Worm (Caenorhabditis elegans) whole organism, L4/young adult: ENCODE measurements around the gene let-805.

Source experiments
- W03F9.2 ChIP-seq: fragments of 150-350 bp; optimal IDR thresholded peaks from 2 replicates; lab custom pipeline; 2014; ENCODE audit warnings: missing biosample characterization, missing genetic modification characterization
- dao-5 ChIP-seq: sonication (generic microtip); optimal IDR thresholded peaks from 2 replicates; lab custom pipeline; 2016; ENCODE audit warnings: missing genotype, missing genetic modification characterization, moderate library complexity, missing compliant biosample characterization
- him-1 ChIP-seq: sonication (generic microtip); optimal IDR thresholded peaks from 2 replicates; lab custom pipeline; 2016; ENCODE audit warnings: missing genotype, missing genetic modification reagents, missing genetic modification characterization, missing compliant biosample characterization

Gene let-805

DNA sequence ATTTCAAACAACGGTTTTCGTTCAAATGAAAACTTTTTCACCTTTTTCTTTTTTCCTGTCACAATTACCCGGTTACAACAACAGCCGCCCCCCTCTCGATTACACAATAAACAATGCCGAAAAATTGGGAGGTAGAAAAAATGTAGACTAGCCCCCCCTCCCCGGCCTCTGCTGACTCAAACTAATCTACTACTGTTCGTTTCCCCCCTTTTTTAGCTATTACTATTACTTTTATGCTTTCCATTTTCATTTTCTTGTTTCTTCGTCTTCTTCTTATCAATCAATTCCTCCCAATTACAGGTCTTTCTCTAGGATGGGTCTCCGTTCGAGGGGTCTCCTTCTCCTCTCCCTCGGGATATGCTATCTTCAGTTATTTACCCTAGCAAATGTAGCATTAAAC lies at the start of gene let-805:
Gene let-805, plus strand, starts transcription at position 301 of the 400 bp plus-strand sequence.
- TF ChIP-seq W03F9.2 (tag; lab: Kevin White, UChicago), result no peak
- TF ChIP-seq him-1 (tag; lab: Kevin White, UChicago), result no peak
- no peak for TF ChIP-seq dao-5 (tag; lab: Kevin White, UChicago)

DNA sequence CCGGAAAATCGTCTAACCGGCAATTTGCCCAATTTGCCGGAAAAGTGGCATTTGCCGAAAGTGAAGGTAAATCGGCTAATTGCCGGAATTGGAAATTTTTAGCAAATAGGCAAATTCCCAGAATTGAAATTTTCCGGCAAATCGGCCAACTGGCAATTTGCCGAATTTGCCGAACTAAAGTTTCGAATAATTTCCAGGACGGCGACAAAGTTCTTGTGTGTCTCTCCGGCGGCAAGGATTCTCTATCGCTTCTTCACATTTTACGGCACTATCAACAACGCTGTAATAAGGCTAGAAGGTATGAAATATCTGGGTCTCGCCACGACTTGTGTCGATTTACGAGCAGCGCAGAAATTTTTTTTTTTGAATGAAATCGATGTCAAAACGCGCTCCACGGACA lies 41.7 kb upstream of the let-805 start:
- TF ChIP-seq him-1 (tag; lab: Kevin White, UChicago) (no peak), dao-5 (tag; lab: Kevin White, UChicago) (no peak), W03F9.2 (tag; lab: Kevin White, UChicago) (no peak)

DNA sequence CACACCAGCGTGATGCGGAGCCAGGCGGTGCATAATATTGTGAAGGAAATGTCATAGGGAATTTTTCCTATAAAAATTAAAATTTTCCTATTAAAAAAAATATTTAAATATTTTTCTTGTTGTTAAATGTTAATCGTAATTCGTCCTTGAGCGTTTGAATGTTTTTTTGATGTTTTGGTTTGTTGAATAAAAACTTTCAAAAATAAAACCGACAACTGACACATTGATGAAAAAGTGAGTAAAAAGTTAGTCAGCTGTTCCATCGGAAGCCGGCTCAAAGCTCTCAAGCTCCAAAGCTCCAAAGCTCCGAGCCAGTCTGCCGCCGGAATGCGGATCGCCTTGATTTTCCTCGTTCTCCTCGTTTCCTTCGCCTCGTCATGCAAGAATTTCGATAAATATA lies 39.2 kb upstream of the let-805 start, which contains the start of gene Y71H2B.4:
Gene Y71H2B.4, plus strand, starts transcription at position 301 of the 400 bp plus-strand sequence.
- no peak for TF ChIP-seq dao-5 (tag; lab: Kevin White, UChicago)
- no peak for TF ChIP-seq him-1 (tag; lab: Kevin White, UChicago)
- TF ChIP-seq W03F9.2 (tag; lab: Kevin White, UChicago), result no peak

DNA sequence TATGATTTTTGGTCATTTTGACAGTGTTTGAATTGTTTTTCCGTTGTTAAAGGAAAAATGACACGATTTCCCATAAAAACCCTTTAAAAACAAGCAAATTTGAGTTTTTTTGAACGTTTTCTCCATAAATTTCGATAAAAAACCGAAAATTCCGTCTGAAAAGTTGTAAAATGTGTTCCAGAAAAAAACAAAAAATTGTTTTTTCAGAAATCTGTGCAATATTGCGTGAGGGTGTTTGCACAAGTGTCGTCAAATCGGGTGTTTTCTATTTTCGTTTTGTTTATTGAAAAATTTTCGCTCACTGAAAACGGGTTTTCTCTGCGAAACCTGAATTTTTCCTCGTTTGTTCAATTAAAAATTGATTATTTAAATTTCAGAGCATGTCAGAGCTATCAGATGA lies 38.3 kb upstream of the let-805 start, which contains the start of gene ppfr-4:
Gene ppfr-4, plus strand, starts transcription at position 378 of the 400 bp plus-strand sequence.
- TF ChIP-seq him-1 (tag; lab: Kevin White, UChicago) (no peak), dao-5 (tag; lab: Kevin White, UChicago) (no peak), W03F9.2 (tag; lab: Kevin White, UChicago) (no peak)

DNA sequence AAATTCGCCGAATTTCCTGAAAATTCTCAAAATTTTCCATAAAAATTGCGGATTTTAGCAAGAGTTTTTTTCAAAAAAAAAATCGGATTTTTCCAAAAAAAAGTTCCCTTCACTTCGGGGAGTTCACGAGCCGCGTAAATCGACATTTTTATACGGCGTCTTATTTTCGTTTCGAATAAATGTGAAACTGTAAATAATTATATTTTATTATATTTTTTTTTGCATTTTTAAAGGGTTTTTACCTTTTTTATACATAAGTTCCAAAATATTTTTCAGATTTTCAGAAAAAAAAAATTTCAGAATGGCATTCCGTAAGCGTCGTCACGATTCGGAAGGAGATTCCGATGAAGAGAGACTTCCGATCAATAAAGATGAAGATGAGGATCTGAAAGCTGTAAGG lies 35.0 kb upstream of the let-805 start, which contains the start of gene Y71H2B.2:
Gene Y71H2B.2, plus strand, starts transcription at position 301 of the 400 bp plus-strand sequence.
- TF ChIP-seq him-1 (tag; lab: Kevin White, UChicago) (no peak), W03F9.2 (tag; lab: Kevin White, UChicago) (no peak), dao-5 (tag; lab: Kevin White, UChicago) (no peak)

DNA sequence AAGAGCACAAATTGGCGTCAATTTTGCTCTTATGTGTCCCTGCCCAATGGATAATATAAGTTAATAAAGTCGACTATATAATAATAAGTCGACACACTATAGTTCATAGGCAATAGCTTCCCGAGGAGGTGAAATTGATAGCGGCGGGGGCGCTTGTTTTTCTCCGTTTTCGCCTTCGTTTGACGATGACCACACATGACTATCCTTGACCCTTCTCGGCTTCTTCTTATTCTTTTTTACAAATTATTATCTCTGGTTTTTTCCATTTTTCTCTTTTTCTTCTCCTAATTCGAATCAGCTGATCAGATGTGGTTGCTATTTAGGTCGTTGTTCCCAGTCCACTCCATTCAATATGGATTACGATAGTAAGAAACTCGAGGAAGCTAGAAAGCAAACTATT lies 29.2 kb upstream of the let-805 start, which contains the start of gene acbp-8:
Gene acbp-8, plus strand, starts transcription at position 324 of the 400 bp plus-strand sequence.
- no peak for TF ChIP-seq him-1 (tag; lab: Kevin White, UChicago)
- TF ChIP-seq dao-5 (tag; lab: Kevin White, UChicago), result no peak
- TF ChIP-seq W03F9.2 (tag; lab: Kevin White, UChicago), result no peak

DNA sequence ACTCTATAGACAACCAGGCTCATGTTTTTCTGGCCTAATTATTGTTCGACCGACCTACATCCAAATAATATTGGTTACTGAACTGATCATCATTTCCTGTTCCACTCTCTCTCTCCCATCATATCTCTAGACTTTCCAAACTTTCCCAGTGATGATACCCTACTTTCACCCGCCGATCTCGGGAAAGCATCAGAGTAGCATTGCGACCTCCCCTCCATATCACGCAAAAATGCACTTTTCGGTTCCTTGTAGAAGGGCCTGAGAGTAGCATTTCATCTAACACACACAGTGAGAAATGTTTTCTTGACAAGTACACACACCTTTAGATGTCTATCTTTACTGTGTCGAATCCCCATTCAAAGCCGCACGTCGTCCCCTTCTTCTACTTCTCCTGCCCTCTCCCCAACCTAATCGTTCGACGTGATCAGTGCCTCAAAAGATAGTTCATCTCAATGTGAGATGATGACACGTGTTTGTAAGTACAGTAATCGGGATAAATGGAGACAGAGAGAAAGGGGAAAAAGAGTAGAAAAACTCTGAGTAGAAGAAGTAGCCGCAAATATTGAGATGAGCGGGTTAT lies 25.0 kb upstream of the let-805 start:
- no peak for TF ChIP-seq W03F9.2 (tag; lab: Kevin White, UChicago)
- TF ChIP-seq dao-5 (tag; lab: Kevin White, UChicago), result no peak
- TF ChIP-seq him-1 (tag; lab: Kevin White, UChicago), result no peak

DNA sequence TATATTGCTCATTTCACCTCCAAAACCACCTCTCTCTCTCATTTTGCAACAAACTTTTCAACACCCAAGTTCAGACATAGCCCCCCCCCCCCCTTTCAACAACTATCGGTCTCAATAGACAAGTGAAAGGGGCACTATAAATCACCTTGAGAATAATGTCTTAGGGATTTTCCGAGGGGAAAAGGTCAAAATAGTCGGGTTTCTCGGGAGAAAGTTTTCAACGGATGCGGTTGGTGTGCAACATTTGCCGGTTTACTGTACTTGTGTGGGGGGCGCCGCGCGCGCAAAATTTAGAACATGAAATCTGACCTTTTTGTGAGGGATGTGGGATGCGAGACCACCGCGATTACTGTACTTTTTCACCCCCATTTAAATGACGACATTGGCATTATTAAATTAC lies 23.3 kb upstream of the let-805 start:
- TF ChIP-seq W03F9.2 (tag; lab: Kevin White, UChicago) (no peak), him-1 (tag; lab: Kevin White, UChicago) (no peak), dao-5 (tag; lab: Kevin White, UChicago) (no peak)

DNA sequence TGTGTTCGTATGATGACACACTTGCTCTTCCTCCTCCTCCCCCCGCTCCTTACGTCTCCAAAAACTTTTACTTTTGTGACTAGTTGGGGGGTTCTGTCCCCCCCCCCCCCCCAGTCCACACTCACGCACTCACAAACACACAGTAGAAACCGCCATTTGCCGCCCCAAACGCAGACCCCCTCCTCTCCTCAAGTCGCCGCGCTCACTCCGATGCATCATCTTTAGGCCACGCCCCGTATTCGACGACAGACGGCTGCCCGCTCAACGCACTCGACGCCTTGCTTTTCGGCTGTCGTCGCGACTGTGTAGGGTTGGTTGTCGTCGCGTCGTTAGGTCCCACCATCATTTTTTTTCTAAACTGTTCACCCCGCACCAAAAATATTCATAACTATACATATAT lies 21.7 kb upstream of the let-805 start, which contains the start of gene zmp-2:
Gene zmp-2, plus strand, starts transcription at position 247 of the 400 bp plus-strand sequence.
- TF ChIP-seq him-1 (tag; lab: Kevin White, UChicago), result no peak
- TF ChIP-seq W03F9.2 (tag; lab: Kevin White, UChicago), result no peak
- TF ChIP-seq dao-5 (tag; lab: Kevin White, UChicago), result no peak

DNA sequence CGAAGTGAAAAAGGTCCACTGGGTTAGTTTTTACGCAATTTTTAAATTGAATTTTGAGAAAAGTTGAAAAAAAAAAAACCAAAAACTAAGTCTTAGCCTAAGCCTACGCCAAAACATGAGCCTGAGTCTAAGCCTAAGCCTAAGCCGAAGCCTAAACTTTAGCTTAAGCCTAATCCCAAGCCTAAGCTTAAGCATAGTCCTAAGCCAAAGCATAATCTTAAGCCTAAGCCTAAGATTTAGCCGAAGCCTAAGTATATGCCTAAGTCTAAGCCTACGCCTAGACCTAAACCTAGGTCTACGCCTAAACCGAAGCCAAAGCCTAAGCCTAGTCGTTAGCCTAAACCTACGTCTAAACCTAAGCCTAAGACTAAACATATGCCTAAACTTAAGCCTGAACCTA lies 16.2 kb upstream of the let-805 start:
- TF ChIP-seq dao-5 (tag; lab: Kevin White, UChicago) (no peak), W03F9.2 (tag; lab: Kevin White, UChicago) (no peak), him-1 (tag; lab: Kevin White, UChicago) (no peak)

DNA sequence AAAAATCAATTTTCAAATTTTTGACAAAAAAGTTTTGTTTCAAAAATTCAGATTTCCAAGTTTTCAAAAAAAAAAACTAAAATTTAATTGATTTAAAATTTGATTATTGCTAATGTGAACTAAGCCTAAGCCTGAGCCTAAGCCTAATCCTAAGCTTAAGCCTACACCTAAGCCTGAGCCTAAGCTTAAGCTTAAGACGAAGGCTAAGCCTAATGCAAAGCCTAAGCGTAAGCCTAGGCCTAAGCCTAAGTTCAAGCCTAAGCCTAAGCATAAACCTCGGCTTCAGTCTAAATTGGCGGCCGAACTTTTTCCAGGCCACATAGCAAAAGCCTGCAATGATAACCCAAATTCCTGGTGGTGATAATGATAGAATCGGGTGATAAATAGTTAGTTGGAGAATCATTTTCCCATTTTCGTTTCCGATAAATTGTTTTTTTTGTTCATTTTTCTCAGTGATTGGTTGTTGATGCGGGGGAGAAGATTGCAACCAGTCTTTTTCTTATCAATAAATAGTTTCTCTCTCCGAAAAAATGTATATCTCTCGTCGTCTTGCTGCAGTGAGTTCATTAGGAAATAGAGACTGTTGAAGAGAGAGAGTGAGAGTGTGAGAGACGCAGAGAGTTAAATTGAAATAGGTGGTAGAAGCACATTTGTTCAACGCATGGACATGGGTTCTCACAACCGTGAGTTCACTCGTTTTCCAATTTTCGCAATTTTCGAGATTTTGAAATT lies 10.5 kb upstream of the let-805 start:
- TF ChIP-seq him-1 (tag; lab: Kevin White, UChicago) (no peak), W03F9.2 (tag; lab: Kevin White, UChicago) (no peak)

DNA sequence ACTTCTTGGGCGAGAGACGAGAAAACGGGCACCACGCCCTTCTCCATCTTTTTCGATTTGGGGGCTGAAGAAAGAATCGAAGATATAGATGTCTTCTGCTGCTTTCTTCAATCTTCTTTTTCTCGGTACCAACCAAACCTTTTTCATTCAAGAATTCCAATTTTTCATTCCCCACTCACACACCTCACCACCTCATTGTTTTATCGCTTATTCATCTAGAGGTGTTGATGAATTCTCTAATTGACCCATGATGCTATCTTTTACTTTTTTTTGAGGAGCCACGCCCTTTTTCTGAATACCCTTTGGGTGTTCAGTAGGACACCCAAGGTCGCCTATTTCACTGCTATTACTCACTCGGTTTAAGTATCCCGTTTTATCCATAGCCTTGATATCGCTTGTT lies 6.4 kb upstream of the let-805 start:
- TF ChIP-seq dao-5 (tag; lab: Kevin White, UChicago) (no peak), him-1 (tag; lab: Kevin White, UChicago) (no peak), W03F9.2 (tag; lab: Kevin White, UChicago) (no peak)
